Worm (Caenorhabditis elegans): ENCODE measurements around the gene R10E8.5.

- TF ChIP-seq unc-130 (tag; optimal IDR thresholded peaks at IDR 0.05) (no peak), ztf-4 (tag; optimal IDR thresholded peaks at IDR 0.05) (no peak), nhr-84 (tag; optimal IDR thresholded peaks at IDR 0.05) (no peak), snpc-4 (tag; optimal IDR thresholded peaks at IDR 0.05) (no peak), egl-27 (tag; optimal IDR thresholded peaks at IDR 0.05) (no peak), jun-1 (tag; optimal IDR thresholded peaks at IDR 0.05) (no peak), nhr-237 (tag; optimal IDR thresholded peaks at IDR 0.05) (no peak), lin-39 (tag; optimal IDR thresholded peaks at IDR 0.05) (no peak), nhr-28 (tag; optimal IDR thresholded peaks at IDR 0.05) (no peak), ztf-11 (tag; optimal IDR thresholded peaks at IDR 0.05) (no peak), unc-62 (GFP tag; optimal IDR thresholded peaks at IDR 0.05) (no peak), sox-4 (tag; optimal IDR thresholded peaks at IDR 0.05) (no peak), xbp-1 (tag; optimal IDR thresholded peaks at IDR 0.05) (no peak), hpl-2 (GFP tag; optimal IDR thresholded peaks at IDR 0.05) (no peak)
Observed at ce11 chrV:18290642-18291041, 36.1 kb downstream of the R10E8.5 start, which contains the start of gene Y51A2A.4.

Measured in whole organism, L1 larva.